Worm (Caenorhabditis elegans): ENCODE results near the gene ell-1.

DNA sequence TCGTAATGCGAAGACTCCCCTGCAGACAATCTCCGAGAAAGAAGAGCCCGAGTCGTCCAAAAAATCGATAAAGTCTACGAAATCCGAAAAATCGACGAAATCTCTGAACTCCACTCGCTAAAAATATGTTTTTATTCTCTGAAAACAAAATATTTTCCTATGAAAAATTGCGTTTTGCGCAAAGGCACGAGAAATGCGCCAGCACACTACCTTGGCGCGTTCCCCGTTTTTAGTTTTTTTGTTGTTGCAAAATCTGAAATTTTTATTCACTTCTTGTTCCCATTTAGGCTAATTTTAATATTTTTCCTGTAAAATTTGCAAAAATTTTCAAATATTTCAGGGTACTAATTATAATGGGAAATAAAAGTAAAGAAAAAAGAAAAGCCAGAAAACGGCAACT, 33.7 kb upstream of the ell-1 start, which contains the start of gene F55F10.1:
- TF ChIP-seq ztf-23 (GFP tag; IDR thresholded peaks at IDR 0.05) (no peak), flt-1 (GFP tag; IDR thresholded peaks at IDR 0.05) (no peak), cog-1 (tag; optimal IDR thresholded peaks at IDR 0.05) (no peak), med-1 (GFP tag; optimal IDR thresholded peaks at IDR 0.05; ENCODE audit: insufficient read depth) (no peak)
